Fruit fly (Drosophila melanogaster): ENCODE data around the gene CG11069.
A peak's percentile ranks its signal among the peaks of the same experiment; 100 is the strongest.

Gene CG11069

dm6 chr3R:24875939-24876842, 18.4 kb upstream of the CG11069 start, which contains the start of gene CG3744 (continued):
- peak; percentile 87 for TF ChIP-seq gce (GFP tag; IDR thresholded peaks at IDR 0.05)
- peak; percentile 82 for TF ChIP-seq CG5245 (GFP tag; optimal IDR thresholded peaks at IDR 0.05)
- peak; percentile 90 for TF ChIP-seq fd3F (GFP tag; optimal IDR thresholded peaks at IDR 0.05)
- TF ChIP-seq PHDP (tag; optimal IDR thresholded peaks at IDR 0.05), result peak; percentile 92
- TF ChIP-seq aop (GFP tag; IDR thresholded peaks at IDR 0.05), result peak; percentile 90; the same call in 1 of the 2 replicates
- TF ChIP-seq CG7357 (GFP tag; IDR thresholded peaks at IDR 0.05), result peak; percentile 79
- TF ChIP-seq CG30431 (GFP tag; optimal IDR thresholded peaks at IDR 0.05), result peak; percentile 82
- TF ChIP-seq slp2 (GFP tag; optimal IDR thresholded peaks at IDR 0.05), result peak; percentile 33
- TF ChIP-seq twi (tag; optimal IDR thresholded peaks at IDR 0.05), result peak; percentile 83
- no peak for TF ChIP-seq Tbp (GFP tag; optimal IDR thresholded peaks at IDR 0.05)
- TF ChIP-seq tup (GFP tag; optimal IDR thresholded peaks at IDR 0.05), result peak; percentile 69
- peak; percentile 81 for TF ChIP-seq CG11696 (GFP tag; IDR thresholded peaks at IDR 0.05)
- peak; percentile 85 for TF ChIP-seq tap (tag; optimal IDR thresholded peaks at IDR 0.05)
- no peak for TF ChIP-seq CG14965 (GFP tag; optimal IDR thresholded peaks at IDR 0.05; ENCODE audit: borderline replicate concordance)
- peak; percentile 82 for TF ChIP-seq HLH54F (GFP tag; optimal IDR thresholded peaks at IDR 0.05)
- peak; percentile 88 for TF ChIP-seq CG34224 (GFP tag; IDR thresholded peaks at IDR 0.05; ENCODE audit: partially characterized antibody)
- peak; percentile 75 for TF ChIP-seq bab2 (GFP tag; optimal IDR thresholded peaks at IDR 0.05)
- TF ChIP-seq Bdp1 (GFP tag; optimal IDR thresholded peaks at IDR 0.05), result peak; percentile 29
- peak; percentile 74 for TF ChIP-seq Nf-YB (GFP tag; optimal IDR thresholded peaks at IDR 0.05)
- peak; percentile 93 for TF ChIP-seq zen2 (GFP tag; IDR thresholded peaks at IDR 0.05; ENCODE audit: partially characterized antibody)
- TF ChIP-seq Jarid2 (GFP tag; optimal IDR thresholded peaks at IDR 0.05), result peak; percentile 55
- TF ChIP-seq hb (GFP tag; IDR thresholded peaks at IDR 0.05; ENCODE audit: partially characterized antibody), result peak; percentile 87
- peak; percentile 36 for TF ChIP-seq maf-S (GFP tag; optimal IDR thresholded peaks at IDR 0.05)
- peak; percentile 76 for TF ChIP-seq gt (GFP tag; IDR thresholded peaks at IDR 0.05)
- peak; percentile 96 for TF ChIP-seq cg (GFP tag; optimal IDR thresholded peaks at IDR 0.05)
- peak; percentile 92 for TF ChIP-seq Sry-δ (GFP tag; optimal IDR thresholded peaks at IDR 0.05)
- TF ChIP-seq NFAT (GFP tag; IDR thresholded peaks at IDR 0.05), result peak; percentile 99
- TF ChIP-seq CG3838 (GFP tag; optimal IDR thresholded peaks at IDR 0.05), result peak; percentile 68
- TF ChIP-seq trh (GFP tag; optimal IDR thresholded peaks at IDR 0.05), result peak; percentile 76
- peak in 1 of 2 experiments; percentile 71 for TF ChIP-seq Dfd (GFP tag; optimal IDR thresholded peaks at IDR 0.05)
- peak; percentile 94 for TF ChIP-seq vnd (GFP tag; IDR thresholded peaks at IDR 0.05; ENCODE audit: partially characterized antibody)
- TF ChIP-seq CG33557 (GFP tag; optimal IDR thresholded peaks at IDR 0.05), result peak; percentile 78
- peak; percentile 92 for TF ChIP-seq Fer3 (tag; optimal IDR thresholded peaks at IDR 0.05)
- TF ChIP-seq corto (GFP tag; optimal IDR thresholded peaks at IDR 0.05), result peak; percentile 44
- peak; percentile 49; the same call in 1 of the 2 replicates for TF ChIP-seq sim (GFP tag; IDR thresholded peaks at IDR 0.05)
- peak; percentile 46 for TF ChIP-seq Camta (GFP tag; optimal IDR thresholded peaks at IDR 0.05)
- peak; percentile 79 to 87 for TF ChIP-seq Hr51 (GFP tag; optimal IDR thresholded peaks at IDR 0.05)
- TF ChIP-seq CG1529 (GFP tag; optimal IDR thresholded peaks at IDR 0.05), result peak; percentile 66
- peak; percentile 82 for TF ChIP-seq seq (GFP tag; IDR thresholded peaks at IDR 0.05)
- peak; percentile 85 for TF ChIP-seq CG32767 (GFP tag; IDR thresholded peaks at IDR 0.05)
- TF ChIP-seq CG9932 (GFP tag; IDR thresholded peaks at IDR 0.05), result peak; percentile 99
- TF ChIP-seq slou (GFP tag; optimal IDR thresholded peaks at IDR 0.05), result peak; percentile 85
- peak; percentile 81 for TF ChIP-seq fd96Cb (tag; optimal IDR thresholded peaks at IDR 0.05)
- TF ChIP-seq CG9797 (GFP tag; optimal IDR thresholded peaks at IDR 0.05), result peak; percentile 80
- TF ChIP-seq Lpt (GFP tag; optimal IDR thresholded peaks at IDR 0.05), result no peak
- TF ChIP-seq CG15269 (tag; optimal IDR thresholded peaks at IDR 0.05), result peak; percentile 90
- peak; percentile 92 for TF ChIP-seq CG8765 (GFP tag; IDR thresholded peaks at IDR 0.05)
- TF ChIP-seq CG10959 (GFP tag; IDR thresholded peaks at IDR 0.05), result peak; percentile 88
